Fruit fly (Drosophila melanogaster) whole organism, prepupa: ENCODE results near the gene CG10651.

Source experiments
- Blimp-1 ChIP-seq: fragments of 200-800 bp; sonication (Bioruptor generic); optimal IDR thresholded peaks from 3 replicates; lab custom pipeline; 2017; ENCODE audit warnings: missing biosample characterization, missing genetic modification characterization, mild to moderate bottlenecking, moderate library complexity, missing genetic modification reagents
- CG10631 ChIP-seq: fragments of 200-800 bp; sonication (Bioruptor generic); optimal IDR thresholded peaks from 2 replicates; lab custom pipeline; 2016; ENCODE audit warnings: missing biosample characterization, missing genetic modification characterization
- CG11294 ChIP-seq: fragments of 200-800 bp; sonication (Bioruptor generic); IDR thresholded peaks from 2 replicates; pipeline ENCODE4 v1.3.6; 2022; ENCODE audit warnings: missing biosample characterization, missing genetic modification characterization
- CG11902 ChIP-seq: fragments of 200-800 bp; sonication (Bioruptor generic); optimal IDR thresholded peaks from 3 replicates; lab custom pipeline; 2016; ENCODE audit warnings: missing biosample characterization, missing genetic modification characterization
- CG15336 ChIP-seq: fragments of 200-800 bp; sonication (Bioruptor generic); IDR thresholded peaks from 2 replicates; pipeline ENCODE4 v1.3.6; 2022; ENCODE audit warnings: missing biosample characterization, missing genetic modification characterization
- CG1621 ChIP-seq: fragments of 200-800 bp; sonication (Bioruptor generic); optimal IDR thresholded peaks from 3 replicates; lab custom pipeline; 2018; ENCODE audit warnings: missing biosample characterization, mild to moderate bottlenecking, missing genetic modification characterization
- CG16779 ChIP-seq: fragments of 200-800 bp; sonication (Bioruptor generic); optimal IDR thresholded peaks from 3 replicates; lab custom pipeline; 2017; ENCODE audit warnings: missing biosample characterization, mild to moderate bottlenecking, missing genetic modification characterization
- CG3032 ChIP-seq: fragments of 200-800 bp; optimal IDR thresholded peaks from 2 replicates; lab custom pipeline; 2019; ENCODE audit warnings: missing biosample characterization, mild to moderate bottlenecking, missing genetic modification characterization, moderate library complexity
- CG31627 ChIP-seq: fragments of 200-800 bp; sonication (Bioruptor generic); optimal IDR thresholded peaks from 3 replicates; lab custom pipeline; 2016; ENCODE audit warnings: missing biosample characterization, missing genetic modification characterization
- CG32006 ChIP-seq: fragments of 200-800 bp; sonication (Bioruptor generic); optimal IDR thresholded peaks from 3 replicates; lab custom pipeline; 2017; ENCODE audit warnings: missing biosample characterization, mild to moderate bottlenecking, missing genetic modification characterization
- CG34406 ChIP-seq: fragments of 200-800 bp; sonication (Bioruptor generic); optimal IDR thresholded peaks from 3 replicates; lab custom pipeline; 2016; ENCODE audit warnings: missing biosample characterization, missing genetic modification characterization
- CG3919 ChIP-seq: fragments of 200-800 bp; sonication (Bioruptor generic); optimal IDR thresholded peaks from 3 replicates; lab custom pipeline; 2016; ENCODE audit warnings: missing biosample characterization, missing genetic modification characterization
- CG4318 ChIP-seq: fragments of 200-800 bp; sonication (Bioruptor generic); optimal IDR thresholded peaks from 3 replicates; lab custom pipeline; 2017; ENCODE audit warnings: missing biosample characterization, mild to moderate bottlenecking, missing genetic modification characterization
- CG6163 ChIP-seq: fragments of 200-800 bp; sonication (Bioruptor generic); IDR thresholded peaks from 3 replicates; pipeline ENCODE4 v1.3.6; 2022; ENCODE audit warnings: missing biosample characterization, missing genetic modification characterization
- CG6276 ChIP-seq: fragments of 200-800 bp; sonication (Bioruptor generic); optimal IDR thresholded peaks from 2 replicates; lab custom pipeline; 2017; ENCODE audit warnings: missing biosample characterization, mild to moderate bottlenecking, missing genetic modification characterization
- CG6792 ChIP-seq: fragments of 200-800 bp; sonication (Bioruptor generic); optimal IDR thresholded peaks from 3 replicates; lab custom pipeline; 2016; ENCODE audit warnings: missing biosample characterization, missing genetic modification characterization
- CG6808 ChIP-seq: fragments of 200-800 bp; sonication (Bioruptor generic); optimal IDR thresholded peaks from 3 replicates; lab custom pipeline; 2017; ENCODE audit warnings: missing biosample characterization, missing genetic modification characterization, mild to moderate bottlenecking, moderate library complexity, missing genetic modification reagents
- CG7368 ChIP-seq: fragments of 200-800 bp; sonication (Bioruptor generic); optimal IDR thresholded peaks from 3 replicates; lab custom pipeline; 2016; ENCODE audit warnings: missing biosample characterization, missing genetic modification characterization
- CG8319 ChIP-seq: fragments of 200-800 bp; sonication (Bioruptor generic); optimal IDR thresholded peaks from 3 replicates; lab custom pipeline; 2016; ENCODE audit warnings: missing biosample characterization, missing genetic modification characterization
- CG8632 ChIP-seq: fragments of 200-800 bp; sonication (Bioruptor generic); optimal IDR thresholded peaks from 3 replicates; lab custom pipeline; 2016; ENCODE audit warnings: missing biosample characterization, missing genetic modification characterization
- CG9139 ChIP-seq: fragments of 200-800 bp; sonication (Bioruptor generic); optimal IDR thresholded peaks from 3 replicates; lab custom pipeline; 2017; ENCODE audit warnings: missing biosample characterization, mild to moderate bottlenecking, missing genetic modification characterization
- Eip75B ChIP-seq: fragments of 200-800 bp; sonication (Bioruptor generic); optimal IDR thresholded peaks from 3 replicates; lab custom pipeline; 2016; ENCODE audit warnings: missing biosample characterization, missing genetic modification characterization
- Eip93F ChIP-seq: fragments of 200-800 bp; sonication (Bioruptor generic); optimal IDR thresholded peaks from 2 replicates; lab custom pipeline; 2016; ENCODE audit warnings: missing biosample characterization, mild to moderate bottlenecking, missing genetic modification characterization
- Ets21C ChIP-seq: fragments of 200-800 bp; sonication (Bioruptor generic); optimal IDR thresholded peaks from 3 replicates; lab custom pipeline; 2016; ENCODE audit warnings: missing biosample characterization, missing genetic modification characterization
- Ets96B ChIP-seq: fragments of 200-800 bp; optimal IDR thresholded peaks from 2 replicates; lab custom pipeline; 2019; ENCODE audit warnings: missing biosample characterization, mild to moderate bottlenecking, missing genetic modification characterization, moderate library complexity
- Gug ChIP-seq: fragments of 200-800 bp; sonication (Bioruptor generic); IDR thresholded peaks from 2 replicates; pipeline ENCODE4 v1.3.6; 2022; ENCODE audit warnings: missing biosample characterization, missing genetic modification characterization
- Hr38 ChIP-seq: sonication (Bioruptor generic); optimal IDR thresholded peaks from 2 replicates; lab custom pipeline; 2016; ENCODE audit warnings: missing biosample characterization, missing genetic modification characterization
- Hr39 ChIP-seq: fragments of 200-800 bp; sonication (Bioruptor generic); optimal IDR thresholded peaks from 2 replicates; lab custom pipeline; 2016; ENCODE audit warnings: missing biosample characterization, missing genetic modification characterization
- Hr4 ChIP-seq: fragments of 200-800 bp; sonication (Bioruptor generic); optimal IDR thresholded peaks from 3 replicates; lab custom pipeline; 2016; ENCODE audit warnings: missing biosample characterization, missing genetic modification characterization
- Lpt ChIP-seq: fragments of 200-800 bp; sonication (Bioruptor generic); optimal IDR thresholded peaks from 3 replicates; lab custom pipeline; 2016; ENCODE audit warnings: missing biosample characterization, missing genetic modification characterization
- Met ChIP-seq: fragments of 200-800 bp; sonication (Bioruptor generic); optimal IDR thresholded peaks from 3 replicates; lab custom pipeline; 2016; ENCODE audit warnings: missing biosample characterization, missing genetic modification characterization
- OdsH ChIP-seq: fragments of 200-800 bp; sonication (Bioruptor generic); optimal IDR thresholded peaks from 3 replicates; lab custom pipeline; 2016; ENCODE audit warnings: missing biosample characterization, missing genetic modification characterization
- Sox102F ChIP-seq: fragments of 200-800 bp; sonication (Bioruptor generic); optimal IDR thresholded peaks from 2 replicates; lab custom pipeline; 2016; ENCODE audit warnings: missing biosample characterization, mild to moderate bottlenecking, missing genetic modification characterization
- Sox15 ChIP-seq: fragments of 200-800 bp; sonication (Bioruptor generic); optimal IDR thresholded peaks from 3 replicates; lab custom pipeline; 2016; ENCODE audit warnings: missing biosample characterization, missing genetic modification characterization
- acj6 ChIP-seq: fragments of 200-800 bp; sonication (Bioruptor generic); optimal IDR thresholded peaks from 3 replicates; lab custom pipeline; 2016; ENCODE audit warnings: missing biosample characterization, missing genetic modification characterization
- dac ChIP-seq: fragments of 200-800 bp; sonication (Bioruptor generic); optimal IDR thresholded peaks from 2 replicates; lab custom pipeline; 2017; ENCODE audit warnings: missing biosample characterization, mild to moderate bottlenecking, missing genetic modification characterization
- eg ChIP-seq: fragments of 200-800 bp; sonication (Bioruptor generic); IDR thresholded peaks from 3 replicates; pipeline ENCODE4 v1.3.6; 2022; ENCODE audit warnings: missing biosample characterization, missing genetic modification characterization
- esn ChIP-seq: fragments of 200-800 bp; sonication (Bioruptor generic); optimal IDR thresholded peaks from 2 replicates; lab custom pipeline; 2016; ENCODE audit warnings: missing biosample characterization, mild to moderate bottlenecking, missing genetic modification characterization, moderate library complexity
- fd59A ChIP-seq: fragments of 200-800 bp; sonication (Bioruptor generic); optimal IDR thresholded peaks from 2 replicates; lab custom pipeline; 2017; ENCODE audit warnings: missing biosample characterization, mild to moderate bottlenecking, missing genetic modification characterization, missing genetic modification reagents
- fkh ChIP-seq: fragments of 200-800 bp; sonication (Bioruptor generic); optimal IDR thresholded peaks from 3 replicates; lab custom pipeline; 2017; ENCODE audit warnings: missing biosample characterization, mild to moderate bottlenecking, missing genetic modification characterization, moderate library complexity
- pdm3 ChIP-seq: fragments of 200-800 bp; sonication (Bioruptor generic); optimal IDR thresholded peaks from 3 replicates; lab custom pipeline; 2016; ENCODE audit warnings: missing biosample characterization, missing genetic modification characterization
- spab ChIP-seq: fragments of 200-800 bp; sonication (Bioruptor generic); optimal IDR thresholded peaks from 2 replicates; lab custom pipeline; 2017; ENCODE audit warnings: missing biosample characterization, mild to moderate bottlenecking, missing genetic modification characterization, missing genetic modification reagents
- ss ChIP-seq, 2 experiments: fragments of 200-800 bp; sonication (Bioruptor generic); optimal IDR thresholded peaks; 2 replicates in 1 of 2; 3 replicates in 1 of 2; lab custom pipeline; 2017 to 2018; ENCODE audit warnings: mild to moderate bottlenecking in 2 of 2, missing biosample characterization in 2 of 2, missing genetic modification characterization in 2 of 2, moderate library complexity in 1 of 2
- svp ChIP-seq: fragments of 200-800 bp; sonication (Bioruptor generic); peaks from one replicate; lab custom pipeline; 2016; ENCODE audit warnings: missing biosample characterization, missing genetic modification characterization
- topi ChIP-seq: fragments of 200-800 bp; sonication (Bioruptor generic); optimal IDR thresholded peaks from 3 replicates; lab custom pipeline; 2016; ENCODE audit warnings: missing biosample characterization, missing genetic modification characterization
- vri ChIP-seq: fragments of 200-800 bp; sonication (Bioruptor generic); optimal IDR thresholded peaks from 3 replicates; lab custom pipeline; 2016; ENCODE audit warnings: missing biosample characterization, mild to moderate bottlenecking, missing genetic modification characterization

Gene CG10651

dm6 chr2L:20091094-20091679 is 43.5 kb downstream of the CG10651 start, which contains the start of the genes CG10747 and Pyroxd1 (continued):
- TF ChIP-seq dac (GFP tag; lab: Kevin White, UChicago) (peak; percentile 98), CG6163 (GFP tag; lab: Robert Waterston, UW) (peak; percentile 97), CG3032 (tag; lab: Kevin White, UChicago) (peak; percentile 98), esn (GFP tag; lab: Kevin White, UChicago) (peak; percentile 99), Lpt (peak; percentile 99), Eip93F (GFP tag; lab: Kevin White, UChicago) (peak; percentile 98), CG6808 (GFP tag; lab: Kevin White, UChicago) (peak; percentile 97), Ets21C (GFP tag; lab: Kevin White, UChicago) (peak; percentile 98), CG31627 (peak; percentile 99)

- TF ChIP-seq ss (GFP tag; optimal IDR thresholded peaks at IDR 0.05; lab: Kevin White, UChicago) (peak; percentile 15 to 71), CG3032 (tag; lab: Kevin White, UChicago) (peak; percentile 73), CG16779 (peak; percentile 90), Eip75B (GFP tag; lab: Kevin White, UChicago) (peak; percentile 98), CG11902 (GFP tag; lab: Kevin White, UChicago) (peak; percentile 84), CG7368 (GFP tag; lab: Kevin White, UChicago) (peak; percentile 92), svp (peak; percentile 98), Hr4 (peak; percentile 94), Hr38 (GFP tag; lab: Kevin White, UChicago) (no peak), CG10631 (GFP tag; lab: Kevin White, UChicago) (peak; percentile 92), CG4318 (GFP tag; lab: Kevin White, UChicago) (peak; percentile 77), CG6276 (GFP tag; lab: Kevin White, UChicago) (peak; percentile 91), spab (peak; percentile 81), CG11294 (GFP tag; lab: Robert Waterston, UW) (peak; percentile 96), Blimp-1 (GFP tag; lab: Kevin White, UChicago) (peak; percentile 68), eg (GFP tag; lab: Robert Waterston, UW) (peak; percentile 98), CG6808 (GFP tag; lab: Kevin White, UChicago) (peak; percentile 74), fd59A (GFP tag; lab: Kevin White, UChicago) (peak; percentile 72), pdm3 (GFP tag; lab: Kevin White, UChicago) (peak; percentile 95), fkh (GFP tag; lab: Kevin White, UChicago) (peak; percentile 98), CG3919 (GFP tag; lab: Kevin White, UChicago) (peak; percentile 92), Hr39 (GFP tag; lab: Kevin White, UChicago) (peak; percentile 91), Sox102F (GFP tag; lab: Kevin White, UChicago) (peak; percentile 93), Sox15 (GFP tag; lab: Kevin White, UChicago) (peak; percentile 85), Ets21C (GFP tag; lab: Kevin White, UChicago) (peak; percentile 84), vri (peak; percentile 96), CG15336 (GFP tag; lab: Robert Waterston, UW) (peak; percentile 97), CG9139 (peak; percentile 53), CG31627 (peak; percentile 91), CG1621 (peak; percentile 76), CG6792 (GFP tag; lab: Kevin White, UChicago) (peak; percentile 93), CG34406 (peak; percentile 93), CG8319 (peak; percentile 90), Gug (peak; percentile 96), acj6 (GFP tag; lab: Kevin White, UChicago) (peak; percentile 92), CG6163 (GFP tag; lab: Robert Waterston, UW) (peak; percentile 96), esn (GFP tag; lab: Kevin White, UChicago) (peak; percentile 95), Met (GFP tag; lab: Kevin White, UChicago) (peak; percentile 92), Ets96B (tag; lab: Kevin White, UChicago) (peak; percentile 81), topi (GFP tag; lab: Kevin White, UChicago) (peak; percentile 91), dac (GFP tag; lab: Kevin White, UChicago) (peak; percentile 85), CG8632 (peak; percentile 91), OdsH (GFP tag; lab: Kevin White, UChicago) (peak; percentile 95), CG32006 (GFP tag; lab: Kevin White, UChicago) (peak; percentile 90)
These were observed 48.2 kb downstream of the CG10651 start for dm6 chr2L:20086295-20087096.
